Fruit fly (Drosophila melanogaster): Measurements from ENCODE around the gene vri.
A peak's percentile ranks its signal among the peaks of the same experiment; 100 is the strongest.

The vri gene

DNA sequence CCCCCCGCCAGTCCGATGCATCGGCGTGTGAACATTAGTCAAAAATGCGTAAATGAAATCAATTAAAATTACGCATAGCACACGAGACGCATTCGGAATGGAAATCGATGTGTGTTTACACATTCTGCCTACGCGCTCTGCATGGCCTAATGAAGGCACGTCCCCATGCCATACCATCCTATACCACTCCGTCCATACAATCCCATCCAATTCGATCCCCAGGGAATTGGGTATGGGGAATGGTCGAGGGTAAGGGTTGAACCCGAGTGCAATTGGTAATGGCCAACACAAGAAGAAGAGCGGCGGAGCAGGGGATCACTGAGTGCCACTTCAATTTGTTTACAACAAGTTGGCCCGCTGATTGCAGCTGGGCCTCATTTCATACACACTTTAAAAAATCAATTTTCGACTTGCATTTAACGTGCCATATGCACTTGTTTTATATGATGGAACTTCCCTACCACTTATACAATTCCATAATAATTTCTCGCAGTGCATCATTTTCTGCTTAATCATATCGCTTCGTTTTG lies 43.3 kb upstream of the vri start (continued):
- peak; percentile 51; the same call in 1 of the 4 replicates for TF ChIP-seq chinmo (GFP tag; IDR thresholded peaks at IDR 0.05; ENCODE audit: partially characterized antibody)
- peak; percentile 94 for TF ChIP-seq Ets65A (GFP tag)
- no peak for TF ChIP-seq her (GFP tag; optimal IDR thresholded peaks at IDR 0.05)
- TF ChIP-seq Lpt (GFP tag; optimal IDR thresholded peaks at IDR 0.05) = no peak
- TF ChIP-seq Max (GFP tag; optimal IDR thresholded peaks at IDR 0.05) = no peak
- no peak for TF ChIP-seq ham (GFP tag; IDR thresholded peaks at IDR 0.05)
- no peak for TF ChIP-seq trh (GFP tag; optimal IDR thresholded peaks at IDR 0.05)
- no peak for TF ChIP-seq al (GFP tag; IDR thresholded peaks at IDR 0.05)
- no peak for TF ChIP-seq CG3838 (GFP tag; optimal IDR thresholded peaks at IDR 0.05)
- TF ChIP-seq Gug (GFP tag; IDR thresholded peaks at IDR 0.05) = no peak
- no peak for TF ChIP-seq CG9932 (GFP tag; IDR thresholded peaks at IDR 0.05)
- TF ChIP-seq gfzf (GFP tag; optimal IDR thresholded peaks at IDR 0.05) = no peak
- no peak for TF ChIP-seq CG3281 (GFP tag; optimal IDR thresholded peaks at IDR 0.05)
- no peak for TF ChIP-seq lilli (GFP tag; optimal IDR thresholded peaks at IDR 0.05)
- no peak for TF ChIP-seq tna (GFP tag; IDR thresholded peaks at IDR 0.05; ENCODE audit: partially characterized antibody)
- TF ChIP-seq CG2678 (tag; optimal IDR thresholded peaks at IDR 0.05) = peak; percentile 40
- peak in 1 of 3 experiments; percentile 58 for TF ChIP-seq lola (GFP tag; optimal IDR thresholded peaks at IDR 0.05)
- TF ChIP-seq CG14050 (GFP tag; IDR thresholded peaks at IDR 0.05) = no peak
- peak; percentile 32 for TF ChIP-seq Xbp1 (GFP tag; optimal IDR thresholded peaks at IDR 0.05)
- TF ChIP-seq Xrp1 (GFP tag; IDR thresholded peaks at IDR 0.05) = peak; percentile 68; the same call in 1 of the 2 replicates
- peak; percentile 7 for TF ChIP-seq Myb (GFP tag; optimal IDR thresholded peaks at IDR 0.05)
- peak; percentile 38 for TF ChIP-seq az2 (GFP tag; optimal IDR thresholded peaks at IDR 0.05)
- no peak for TF ChIP-seq CG2889 (GFP tag; IDR thresholded peaks at IDR 0.05)
- no peak for TF ChIP-seq CG14860 (GFP tag; IDR thresholded peaks at IDR 0.05; ENCODE audit: partially characterized antibody)
- no peak for TF ChIP-seq Tbp (GFP tag; optimal IDR thresholded peaks at IDR 0.05)
- TF ChIP-seq CG4820 (GFP tag; optimal IDR thresholded peaks at IDR 0.05) = peak; percentile 46
- peak; percentile 32 to 45 for TF ChIP-seq dpn (GFP tag; optimal IDR thresholded peaks at IDR 0.05)
- no peak for TF ChIP-seq crc (GFP tag; optimal IDR thresholded peaks at IDR 0.05)
- TF ChIP-seq cad (GFP tag; optimal IDR thresholded peaks at IDR 0.05) = no peak
- TF ChIP-seq nom (GFP tag; optimal IDR thresholded peaks at IDR 0.05) = no peak
- TF ChIP-seq gce (GFP tag; IDR thresholded peaks at IDR 0.05) = 0 out of 3 replicates have a peak, but pooled peaks have one; percentile 47
- TF ChIP-seq pzg (GFP tag; optimal IDR thresholded peaks at IDR 0.05) = no peak
- TF ChIP-seq CG7357 (GFP tag; IDR thresholded peaks at IDR 0.05) = no peak
- TF ChIP-seq MTF-1 (GFP tag; optimal IDR thresholded peaks at IDR 0.05; ENCODE audit: borderline replicate concordance) = no peak
- TF ChIP-seq CG17612 (GFP tag; IDR thresholded peaks at IDR 0.05) = no peak
- TF ChIP-seq CG11504 (tag; optimal IDR thresholded peaks at IDR 0.05) = peak; percentile 56
- no peak for TF ChIP-seq gt (GFP tag; IDR thresholded peaks at IDR 0.05)
- TF ChIP-seq CG2116 (GFP tag; optimal IDR thresholded peaks at IDR 0.05) = no peak
- peak; percentile 37 for TF ChIP-seq CG5180 (GFP tag; optimal IDR thresholded peaks at IDR 0.05)
- TF ChIP-seq NK7.1 (GFP tag; optimal IDR thresholded peaks at IDR 0.05) = no peak
- TF ChIP-seq CG13775 (GFP tag; optimal IDR thresholded peaks at IDR 0.05) = no peak
- TF ChIP-seq CG7271 (tag; optimal IDR thresholded peaks at IDR 0.05) = no peak
- no peak for TF ChIP-seq caup (GFP tag; optimal IDR thresholded peaks at IDR 0.05; ENCODE audit: severe bottlenecking)
- no peak for TF ChIP-seq klu (GFP tag; IDR thresholded peaks at IDR 0.05)
- no peak for TF ChIP-seq CG6654 (GFP tag; optimal IDR thresholded peaks at IDR 0.05)
- no peak for TF ChIP-seq wor (GFP tag; IDR thresholded peaks at IDR 0.05)
- peak; percentile 1 for TF ChIP-seq CG8281 (tag; optimal IDR thresholded peaks at IDR 0.05)
- TF ChIP-seq CG16813 (GFP tag; IDR thresholded peaks at IDR 0.05; ENCODE audit: partially characterized antibody) = no peak
- peak; percentile 55 for TF ChIP-seq CG15696 (tag; optimal IDR thresholded peaks at IDR 0.05)
- peak; percentile 64 for TF ChIP-seq CG18262 (tag; optimal IDR thresholded peaks at IDR 0.05)
- TF ChIP-seq Fer2 (tag; optimal IDR thresholded peaks at IDR 0.05) = no peak

All from whole organism, embryonic.